Fruit fly (Drosophila melanogaster) whole organism, pupa: ENCODE results near the gene Hsp60D.

Experiments used
- CG13204 ChIP-seq: fragments of 200-800 bp; sonication (Bioruptor generic); optimal IDR thresholded peaks from 2 replicates; lab custom pipeline; 2018; ENCODE audit warnings: missing biosample characterization, mild to moderate bottlenecking, missing genetic modification characterization, moderate library complexity
- CG14655 ChIP-seq: fragments of 200-800 bp; sonication (Bioruptor generic); optimal IDR thresholded peaks from 3 replicates; lab custom pipeline; 2017; ENCODE audit warnings: mild to moderate bottlenecking, missing biosample characterization, missing genetic modification reagents, missing genetic modification characterization
- CG15710 ChIP-seq: fragments of 200-800 bp; sonication (Bioruptor generic); optimal IDR thresholded peaks from 2 replicates; lab custom pipeline; 2018; ENCODE audit warnings: missing biosample characterization, mild to moderate bottlenecking, missing genetic modification characterization, moderate library complexity
- CG17806 ChIP-seq: fragments of 200-800 bp; sonication (Bioruptor generic); optimal IDR thresholded peaks from 2 replicates; lab custom pipeline; 2018; ENCODE audit warnings: missing biosample characterization, mild to moderate bottlenecking, missing genetic modification characterization, moderate library complexity
- CG32121 ChIP-seq: fragments of 200-800 bp; sonication (Bioruptor generic); IDR thresholded peaks from 2 replicates; pipeline ENCODE4 v1.3.6; 2022; ENCODE audit warnings: missing biosample characterization, missing genetic modification characterization
- CG34367 ChIP-seq: fragments of 200-800 bp; sonication (Bioruptor generic); optimal IDR thresholded peaks from 2 replicates; lab custom pipeline; 2018; ENCODE audit warnings: missing biosample characterization, mild to moderate bottlenecking, missing genetic modification characterization
- CG8301 ChIP-seq: fragments of 200-800 bp; sonication (Bioruptor generic); optimal IDR thresholded peaks from 2 replicates; lab custom pipeline; 2018; ENCODE audit warnings: missing biosample characterization, mild to moderate bottlenecking, missing genetic modification characterization
- EcR ChIP-seq: fragments of 200-800 bp; sonication (Bioruptor generic); optimal IDR thresholded peaks from 3 replicates; lab custom pipeline; 2019; ENCODE audit warnings: missing biosample characterization, missing genetic modification characterization, mild to moderate bottlenecking, moderate library complexity, missing genetic modification reagents
- Ets98B ChIP-seq: fragments of 200-800 bp; sonication (Bioruptor generic); IDR thresholded peaks from 2 replicates; pipeline ENCODE4 v1.3.6; 2022; ENCODE audit warnings: missing biosample characterization, missing genetic modification characterization
- gl ChIP-seq: fragments of 200-800 bp; sonication (Bioruptor generic); optimal IDR thresholded peaks from 2 replicates; lab custom pipeline; 2018; ENCODE audit warnings: missing biosample characterization, mild to moderate bottlenecking, missing genetic modification characterization
- rn ChIP-seq: fragments of 200-800 bp; sonication (Bioruptor generic); IDR thresholded peaks from 2 replicates; pipeline ENCODE4 v1.3.6; 2022; ENCODE audit warnings: missing biosample characterization, missing genetic modification characterization

DNA sequence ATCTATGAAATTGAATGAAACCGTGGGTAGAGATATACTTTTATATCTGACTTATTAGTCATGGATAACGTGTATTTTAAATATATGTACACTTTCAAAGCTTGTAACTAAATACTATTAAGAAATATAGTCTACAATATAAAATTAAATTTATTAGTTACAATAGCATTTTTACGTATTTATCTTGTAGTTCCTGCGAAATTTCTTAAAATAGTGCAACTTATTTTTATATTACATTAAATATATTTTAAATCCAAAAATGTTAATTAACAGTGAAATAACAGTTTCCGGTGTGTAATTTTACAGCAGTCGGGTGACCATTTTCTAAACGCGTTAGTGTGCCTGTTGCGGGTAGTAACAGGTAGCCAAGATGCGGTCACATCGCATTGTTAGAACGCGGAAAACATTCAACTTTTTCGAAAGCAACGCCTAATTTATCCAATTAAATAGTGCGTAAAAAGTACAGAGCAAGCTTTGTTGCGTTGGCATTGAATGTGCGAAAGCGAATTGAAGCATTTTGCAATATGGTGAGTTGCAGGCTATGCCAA is 50.6 kb downstream of the Hsp60D start, which contains the start of the genes CG10859 and CG7110:
- TF ChIP-seq gl (tag; lab: Kevin White, UChicago), result no peak
- TF ChIP-seq CG17806 (tag; lab: Kevin White, UChicago), result no peak
- no peak for TF ChIP-seq CG14655 (GFP tag; lab: Kevin White, UChicago)
- no peak for TF ChIP-seq CG13204 (GFP tag; lab: Kevin White, UChicago)
- TF ChIP-seq CG8301 (tag; lab: Kevin White, UChicago), result no peak
- no peak for TF ChIP-seq CG15710 (tag; lab: Kevin White, UChicago)
- TF ChIP-seq CG32121 (GFP tag; lab: Robert Waterston, UW), result no peak
- no peak for TF ChIP-seq EcR
- TF ChIP-seq rn (GFP tag; lab: Robert Waterston, UW), result no peak
- peak; percentile 10 for TF ChIP-seq CG34367
- TF ChIP-seq Ets98B (GFP tag; lab: Robert Waterston, UW), result no peak
